Worm (Caenorhabditis elegans): ENCODE measurements around the gene Y25C1A.2.

DNA sequence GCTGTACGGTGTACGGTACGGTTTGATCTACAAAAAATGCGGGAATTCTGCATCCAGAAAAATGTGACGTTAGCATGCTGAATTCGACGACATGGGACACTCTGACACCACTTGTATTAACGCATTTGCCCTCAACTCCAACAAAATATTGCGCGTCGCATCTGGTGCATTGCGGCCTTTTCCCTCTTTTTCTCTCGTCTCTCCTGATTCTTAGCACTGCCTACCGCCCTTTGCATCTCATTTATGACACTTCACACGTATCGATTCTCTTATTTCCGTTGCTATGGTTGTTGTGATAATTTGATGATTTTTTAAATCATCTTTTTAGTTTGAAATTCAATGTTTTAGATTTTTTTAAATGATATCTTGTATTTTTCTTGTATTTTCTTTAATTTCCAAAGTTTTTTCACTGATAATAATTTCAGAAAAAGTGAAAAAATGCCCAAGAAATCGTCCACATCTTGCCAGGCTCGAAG is 6.5 kb downstream of the Y25C1A.2 start, which contains the start of gene T10D4.6:
- TF ChIP-seq hlh-8 (tag; optimal IDR thresholded peaks at IDR 0.05) (no peak), dve-1 (tag; optimal IDR thresholded peaks at IDR 0.05) (no peak), K09A11.1 (tag; optimal IDR thresholded peaks at IDR 0.05; ENCODE audit: insufficient read depth) (no peak), ama-1 (optimal IDR thresholded peaks at IDR 0.05) (no peak), pha-4 (tag; optimal IDR thresholded peaks at IDR 0.05) (no peak), unc-55 (GFP tag; optimal IDR thresholded peaks at IDR 0.05) (no peak), fkh-10 (GFP tag; optimal IDR thresholded peaks at IDR 0.05) (no peak)
